Fruit fly (Drosophila melanogaster) whole organism, wandering third instar larva: ENCODE measurements around the gene Spn77Bb.

ENCODE experiments used
- Abd-B ChIP-seq: fragments of >200 bp; optimal IDR thresholded peaks from 2 replicates; lab custom pipeline; 2017; ENCODE audit warnings: missing biosample characterization, missing genetic modification characterization
- CG32264 ChIP-seq: fragments of 200-800 bp; sonication (Bioruptor generic); optimal IDR thresholded peaks from 2 replicates; lab custom pipeline; 2016; ENCODE audit warnings: missing biosample characterization, missing genetic modification characterization
- CG9705 ChIP-seq: fragments of 200-800 bp; sonication (Bioruptor generic); optimal IDR thresholded peaks from 2 replicates; lab custom pipeline; 2018; ENCODE audit warnings: missing biosample characterization, mild to moderate bottlenecking, missing genetic modification characterization
- CrebA ChIP-seq: fragments of 200-800 bp; sonication (Bioruptor generic); optimal IDR thresholded peaks from 2 replicates; lab custom pipeline; 2016; ENCODE audit warnings: missing biosample characterization, mild to moderate bottlenecking, missing genetic modification characterization, borderline replicate concordance
- Dfd ChIP-seq: fragments of >200 bp; optimal IDR thresholded peaks from 2 replicates; lab custom pipeline; 2017; ENCODE audit warnings: missing biosample characterization, missing genetic modification characterization
- Dif ChIP-seq: fragments of 200-275, 200-300 bp; sonication (Bioruptor generic); optimal IDR thresholded peaks from 2 replicates; lab custom pipeline; 2018; ENCODE audit warnings: missing biosample characterization, missing genetic modification characterization; ENCODE audit not compliant: partially characterized antibody
- GATAd ChIP-seq: sonication (Bioruptor generic); optimal IDR thresholded peaks from 2 replicates; lab custom pipeline; 2016; ENCODE audit warnings: missing biosample characterization, missing genetic modification characterization
- HLH106 ChIP-seq: fragments of 200-800 bp; optimal IDR thresholded peaks from 3 replicates; lab custom pipeline; 2019; ENCODE audit warnings: missing biosample characterization, mild to moderate bottlenecking, missing genetic modification characterization, moderate library complexity
- Hnf4 ChIP-seq: fragments of 200-800 bp; sonication (Bioruptor generic); optimal IDR thresholded peaks from 2 replicates; lab custom pipeline; 2016; ENCODE audit warnings: missing biosample characterization, mild to moderate bottlenecking, missing genetic modification characterization
- Hr78 ChIP-seq: fragments of >200 bp; optimal IDR thresholded peaks from 2 replicates; lab custom pipeline; 2017; ENCODE audit warnings: missing biosample characterization, missing genetic modification characterization
- Hr83 ChIP-seq: fragments of 200-300 bp; sonication (Bioruptor generic); optimal IDR thresholded peaks from 2 replicates; lab custom pipeline; 2016; ENCODE audit warnings: missing biosample characterization, mild to moderate bottlenecking, missing genetic modification characterization, moderate library complexity; ENCODE audit not compliant: poor library complexity, severe bottlenecking
- Jra ChIP-seq: sonication (Bioruptor generic); optimal IDR thresholded peaks from 2 replicates; lab custom pipeline; 2016; ENCODE audit warnings: missing biosample characterization, missing genetic modification characterization
- Mio ChIP-seq: sonication (Bioruptor generic); optimal IDR thresholded peaks from 2 replicates; lab custom pipeline; 2016; ENCODE audit warnings: missing biosample characterization, missing genetic modification characterization
- Myc ChIP-seq: fragments of >200 bp; optimal IDR thresholded peaks from 2 replicates; lab custom pipeline; 2017
- N ChIP-seq: fragments of >200 bp; optimal IDR thresholded peaks from 2 replicates; lab custom pipeline; 2018; ENCODE audit warnings: missing biosample characterization, missing external identifiers, missing genetic modification characterization
- OdsH ChIP-seq: fragments of 200-800 bp; sonication (Bioruptor generic); optimal IDR thresholded peaks from 2 replicates; lab custom pipeline; 2016; ENCODE audit warnings: missing biosample characterization, mild to moderate bottlenecking, missing genetic modification characterization
- Rel ChIP-seq, 2 experiments: fragments of 200-800 bp; sonication (Bioruptor generic) in 1 of 2; optimal IDR thresholded peaks; 2 replicates in 1 of 2; 3 replicates in 1 of 2; lab custom pipeline; 2016 to 2019; ENCODE audit warnings: mild to moderate bottlenecking in 2 of 2, missing biosample characterization in 2 of 2, missing genetic modification characterization in 2 of 2, moderate library complexity in 1 of 2
- Sp1 ChIP-seq: fragments of 200-800 bp; sonication (Bioruptor generic); optimal IDR thresholded peaks from 3 replicates; lab custom pipeline; 2019; ENCODE audit warnings: missing biosample characterization, mild to moderate bottlenecking, missing genetic modification characterization, moderate library complexity
- Vsx2 ChIP-seq: fragments of 200-300, 225-300 bp; sonication (Bioruptor generic); optimal IDR thresholded peaks from 2 replicates; lab custom pipeline; 2018; ENCODE audit warnings: missing biosample characterization, missing genetic modification characterization; ENCODE audit not compliant: partially characterized antibody
- br ChIP-seq: fragments of 200-800 bp; sonication (Bioruptor generic); optimal IDR thresholded peaks from 2 replicates; lab custom pipeline; 2016; ENCODE audit warnings: missing biosample characterization, missing genetic modification characterization
- brk ChIP-seq: fragments of 200-800 bp; sonication (Bioruptor generic); optimal IDR thresholded peaks from 2 replicates; lab custom pipeline; 2016; ENCODE audit warnings: missing biosample characterization, mild to moderate bottlenecking, missing genetic modification characterization
- dl ChIP-seq, 2 experiments: fragments of 175-275, 200-275 bp in 1 of 2; fragments of 200-275 bp in 1 of 2; sonication (Bioruptor generic); optimal IDR thresholded peaks; lab custom pipeline; 2018; ENCODE audit warnings: mild to moderate bottlenecking in 2 of 2, missing biosample characterization in 2 of 2, missing genetic modification characterization in 2 of 2, moderate library complexity in 2 of 2; ENCODE audit not compliant: partially characterized antibody in 2 of 2, insufficient read depth in 1 of 2
- dmrt93B ChIP-seq: fragments of 200-800 bp; sonication (Bioruptor generic); optimal IDR thresholded peaks from 2 replicates; lab custom pipeline; 2018; ENCODE audit warnings: missing biosample characterization, mild to moderate bottlenecking, missing genetic modification characterization
- dsf ChIP-seq: sonication (Bioruptor generic); optimal IDR thresholded peaks from 2 replicates; lab custom pipeline; 2016; ENCODE audit warnings: missing biosample characterization, missing genetic modification characterization, borderline replicate concordance
- ey ChIP-seq: fragments of 200-800 bp; sonication (Bioruptor generic); optimal IDR thresholded peaks from 2 replicates; lab custom pipeline; 2016; ENCODE audit warnings: missing biosample characterization, missing genetic modification characterization
- foxo ChIP-seq, 2 experiments: fragments of 200-800 bp; sonication (Bioruptor generic); optimal IDR thresholded peaks; 2 replicates in 1 of 2; 3 replicates in 1 of 2; lab custom pipeline; 2016 to 2017; ENCODE audit warnings: missing biosample characterization in 2 of 2, missing genetic modification characterization in 2 of 2
- fru ChIP-seq: fragments of 200-800 bp; sonication (Bioruptor generic); optimal IDR thresholded peaks from 3 replicates; lab custom pipeline; 2016; ENCODE audit warnings: missing biosample characterization, mild to moderate bottlenecking, missing genetic modification characterization
- h ChIP-seq: fragments of 200-800 bp; sonication (Bioruptor generic); optimal IDR thresholded peaks from 3 replicates; lab custom pipeline; 2016; ENCODE audit warnings: missing biosample characterization, mild to moderate bottlenecking, missing genetic modification characterization
- jim ChIP-seq: fragments of 175-275, 200-325 bp; sonication (Bioruptor generic); optimal IDR thresholded peaks from 2 replicates; lab custom pipeline; 2016; ENCODE audit warnings: missing biosample characterization, mild to moderate bottlenecking, missing genetic modification characterization
- lola ChIP-seq: fragments of >200 bp; optimal IDR thresholded peaks from 2 replicates; lab custom pipeline; 2017; ENCODE audit warnings: missing biosample characterization, missing genetic modification characterization
- pan ChIP-seq: fragments of >200 bp; optimal IDR thresholded peaks from 2 replicates; lab custom pipeline; 2017
- psq ChIP-seq: fragments of 200-800 bp; sonication (Bioruptor generic); optimal IDR thresholded peaks from 3 replicates; lab custom pipeline; 2017; ENCODE audit warnings: missing biosample characterization, mild to moderate bottlenecking, missing genetic modification characterization, moderate library complexity
- rgr ChIP-seq: fragments of 200-800 bp; sonication (Bioruptor generic); optimal IDR thresholded peaks from 3 replicates; lab custom pipeline; 2016; ENCODE audit warnings: missing biosample characterization, mild to moderate bottlenecking, missing genetic modification characterization
- sage ChIP-seq: fragments of 200-800 bp; sonication (Bioruptor generic); optimal IDR thresholded peaks from 2 replicates; lab custom pipeline; 2016; ENCODE audit warnings: missing biosample characterization, mild to moderate bottlenecking, missing genetic modification characterization
- sv ChIP-seq: fragments of 200-800 bp; sonication (Bioruptor generic); optimal IDR thresholded peaks from 3 replicates; lab custom pipeline; 2016; ENCODE audit warnings: missing biosample characterization, missing genetic modification characterization
- tai ChIP-seq: sonication (Bioruptor generic); optimal IDR thresholded peaks from 2 replicates; lab custom pipeline; 2016; ENCODE audit warnings: missing biosample characterization, missing genetic modification characterization
- usp ChIP-seq: fragments of >200 bp; optimal IDR thresholded peaks from 2 replicates; lab custom pipeline; 2017; ENCODE audit warnings: missing biosample characterization, missing genetic modification characterization
- woc ChIP-seq: sonication (Bioruptor generic); optimal IDR thresholded peaks from 2 replicates; lab custom pipeline; 2016; ENCODE audit warnings: missing biosample characterization, mild to moderate bottlenecking, missing genetic modification characterization

The Spn77Bb gene

dm6 chr3L:20313469-20313868 is 7.3 kb upstream of the Spn77Bb start, which contains the start of gene alphaSnap:
Gene alphaSnap (plus strand): TSS chr3L:20313632.
- TF ChIP-seq Abd-B (GFP tag; lab: Kevin White, UChicago) (no peak), brk (GFP tag; lab: Kevin White, UChicago) (no peak), h (peak; percentile 61), HLH106 (tag; lab: Kevin White, UChicago) (peak; percentile 22), dsf (no peak), Jra (GFP tag; lab: Kevin White, UChicago) (peak; percentile 91), Hr78 (GFP tag; lab: Kevin White, UChicago) (no peak), Hr83 (peak; percentile 8), usp (GFP tag; lab: Kevin White, UChicago) (no peak), Rel (GFP tag; optimal IDR thresholded peaks at IDR 0.05; lab: Kevin White, UChicago) (peak; percentile 0), Rel (tag; optimal IDR thresholded peaks at IDR 0.05; lab: Kevin White, UChicago) (peak; percentile 55), tai (GFP tag; lab: Kevin White, UChicago) (peak; percentile 35), fru (GFP tag; lab: Kevin White, UChicago) (peak; percentile 24), N (no peak), rgr (GFP tag; lab: Kevin White, UChicago) (peak; percentile 72), Dif (GFP tag; lab: Kevin White, UChicago) (peak; percentile 21), woc (GFP tag; lab: Kevin White, UChicago) (no peak), foxo (GFP tag; optimal IDR thresholded peaks at IDR 0.05; lab: Kevin White, UChicago) (peak in 1 of 2 experiments; percentile 49), dl (GFP tag; optimal IDR thresholded peaks at IDR 0.05; lab: Kevin White, UChicago; ENCODE audit: insufficient read depth in 1 of 2, partially characterized antibody in 2 of 2) (peak in 1 of 2 experiments; percentile 18), sage (GFP tag; lab: Kevin White, UChicago) (peak; percentile 35), CG9705 (GFP tag; lab: Kevin White, UChicago) (no peak), pan (no peak), OdsH (peak; percentile 22), Sp1 (peak; percentile 27), psq (GFP tag; lab: Kevin White, UChicago) (peak; percentile 49), br (GFP tag; lab: Kevin White, UChicago) (peak; percentile 51), Hnf4 (GFP tag; lab: Kevin White, UChicago) (peak; percentile 60)

- TF ChIP-seq Abd-B (GFP tag; lab: Kevin White, UChicago) (no peak), psq (GFP tag; lab: Kevin White, UChicago) (peak; percentile 19), sv (GFP tag; lab: Kevin White, UChicago) (no peak), fru (GFP tag; lab: Kevin White, UChicago) (peak; percentile 7), Hr78 (GFP tag; lab: Kevin White, UChicago) (no peak), Myc (lab: Kevin White, UChicago) (no peak), OdsH (no peak), Hnf4 (GFP tag; lab: Kevin White, UChicago) (peak; percentile 71), CG32264 (GFP tag; lab: Kevin White, UChicago) (no peak), Sp1 (no peak), ey (GFP tag; lab: Kevin White, UChicago) (no peak), brk (GFP tag; lab: Kevin White, UChicago) (no peak), dl (GFP tag; optimal IDR thresholded peaks at IDR 0.05; lab: Kevin White, UChicago; ENCODE audit: insufficient read depth in 1 of 2, partially characterized antibody in 2 of 2) (peak; percentile 21 to 56), N (no peak), dmrt93B (GFP tag; lab: Kevin White, UChicago) (no peak), br (GFP tag; lab: Kevin White, UChicago) (no peak), CG9705 (GFP tag; lab: Kevin White, UChicago) (no peak), dsf (no peak), Dif (GFP tag; lab: Kevin White, UChicago) (peak; percentile 69), rgr (GFP tag; lab: Kevin White, UChicago) (peak; percentile 30), h (peak; percentile 34), woc (GFP tag; lab: Kevin White, UChicago) (no peak), HLH106 (tag; lab: Kevin White, UChicago) (no peak), Rel (GFP tag; optimal IDR thresholded peaks at IDR 0.05; lab: Kevin White, UChicago) (no peak), Rel (tag; optimal IDR thresholded peaks at IDR 0.05; lab: Kevin White, UChicago) (peak; percentile 98), usp (GFP tag; lab: Kevin White, UChicago) (no peak), Dfd (no peak), GATAd (GFP tag; lab: Kevin White, UChicago) (no peak), lola (GFP tag; lab: Kevin White, UChicago) (no peak), Jra (GFP tag; lab: Kevin White, UChicago) (no peak), Vsx2 (GFP tag; lab: Kevin White, UChicago) (no peak), jim (GFP tag; lab: Kevin White, UChicago) (no peak), sage (GFP tag; lab: Kevin White, UChicago) (no peak), CrebA (GFP tag; lab: Kevin White, UChicago) (no peak), tai (GFP tag; lab: Kevin White, UChicago) (no peak), pan (no peak), Hr83 (peak; percentile 20), foxo (GFP tag; optimal IDR thresholded peaks at IDR 0.05; lab: Kevin White, UChicago) (no peak), Mio (GFP tag; lab: Kevin White, UChicago) (no peak)
- TF ChIP-seq, all 38 proteins: peak for 9
These were observed 3.7 kb upstream of the Spn77Bb start, which contains the start of gene Spn77Ba for dm6 chr3L:20316956-20317589. Gene Spn77Ba (plus strand): TSS chr3L:20317190.
